Worm (Caenorhabditis elegans): ENCODE results near the gene pnp-1.

DNA sequence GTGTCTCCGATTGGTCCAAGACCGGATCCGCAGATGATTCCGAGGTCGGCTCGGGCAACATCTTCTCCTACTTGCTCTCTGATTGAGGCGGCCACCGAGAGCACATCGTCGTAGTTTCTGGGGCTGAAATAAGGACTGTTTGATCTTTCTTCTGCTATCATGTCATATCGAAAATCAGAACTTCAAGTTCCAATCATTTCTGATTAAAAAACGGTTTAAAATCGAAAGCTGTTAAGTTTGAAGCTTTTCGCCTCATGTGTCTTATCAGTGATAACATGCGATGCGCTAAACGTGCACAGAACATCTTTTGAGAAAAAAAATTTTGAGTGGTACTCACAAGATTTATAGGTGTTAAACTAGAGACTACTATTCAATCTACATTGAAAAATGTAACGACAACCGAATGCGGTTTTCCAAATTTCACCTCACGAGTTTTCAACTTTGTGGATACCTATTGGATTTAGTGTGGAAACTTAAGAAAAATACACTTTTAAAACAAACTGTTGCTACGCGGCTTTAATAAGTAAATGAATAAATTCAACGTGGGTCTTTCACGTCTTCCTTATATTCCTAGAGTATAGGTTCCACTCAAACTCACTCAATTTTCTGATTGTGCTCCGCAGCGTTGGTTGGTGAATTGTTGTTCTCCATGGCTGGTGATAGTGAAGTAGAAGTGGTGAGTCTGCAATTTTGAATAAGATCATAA is 4.0 kb downstream of the pnp-1 start:
- no peak for TF ChIP-seq ztf-29 (GFP tag; IDR thresholded peaks at IDR 0.05)
- no peak for TF ChIP-seq flt-1 (GFP tag; IDR thresholded peaks at IDR 0.05)
- no peak for TF ChIP-seq T22C8.4 (GFP tag; IDR thresholded peaks at IDR 0.05)
- TF ChIP-seq med-1 (GFP tag; optimal IDR thresholded peaks at IDR 0.05; ENCODE audit: insufficient read depth), result no peak
